Worm (Caenorhabditis elegans): ENCODE measurements around the gene T07G12.5.

DNA sequence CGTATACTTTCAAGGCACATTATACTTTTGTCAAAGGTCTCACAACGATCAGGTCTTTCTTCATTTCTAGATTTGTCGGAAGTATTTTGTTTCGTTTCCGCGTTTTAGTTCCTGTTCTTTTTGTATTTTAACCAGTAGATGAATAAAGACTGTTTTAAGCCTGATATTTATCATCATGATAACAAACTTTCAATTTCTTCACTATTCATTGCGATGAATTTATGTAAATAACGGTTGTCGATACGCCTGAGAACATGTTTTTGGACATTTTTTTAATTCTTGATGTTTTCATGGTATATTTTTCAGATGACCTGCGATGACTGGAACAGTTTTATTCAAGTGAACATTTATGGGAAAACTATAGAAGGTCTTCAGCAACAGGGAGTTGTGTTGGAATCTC is 13.5 kb upstream of the T07G12.5 start, which contains the start of gene zim-3:
- TF ChIP-seq elt-3 (tag; optimal IDR thresholded peaks at IDR 0.05) = no peak
- TF ChIP-seq unc-98 (GFP tag; IDR thresholded peaks at IDR 0.05) = no peak
- TF ChIP-seq mdl-1 (tag; optimal IDR thresholded peaks at IDR 0.05) = no peak
- TF ChIP-seq nhr-85 (tag) = no peak
- no peak for TF ChIP-seq irx-1 (tag; optimal IDR thresholded peaks at IDR 0.05)
- no peak for TF ChIP-seq fos-1 (tag; optimal IDR thresholded peaks at IDR 0.05)
- TF ChIP-seq nhr-76 (tag; optimal IDR thresholded peaks at IDR 0.05) = no peak
- no peak for TF ChIP-seq aly-2 (tag; optimal IDR thresholded peaks at IDR 0.05)
- no peak for TF ChIP-seq fkh-10 (GFP tag; optimal IDR thresholded peaks at IDR 0.05)
- TF ChIP-seq lin-39 (tag; optimal IDR thresholded peaks at IDR 0.05) = no peak
- no peak for TF ChIP-seq alr-1 (tag; optimal IDR thresholded peaks at IDR 0.05; ENCODE audit: borderline replicate concordance)
- TF ChIP-seq lin-35 (GFP tag; optimal IDR thresholded peaks at IDR 0.05) = no peak
